Fruit fly (Drosophila melanogaster): ENCODE measurements around the gene Dred.
A peak's percentile ranks its signal among the peaks of the same experiment; 100 is the strongest.

The Dred gene

DNA sequence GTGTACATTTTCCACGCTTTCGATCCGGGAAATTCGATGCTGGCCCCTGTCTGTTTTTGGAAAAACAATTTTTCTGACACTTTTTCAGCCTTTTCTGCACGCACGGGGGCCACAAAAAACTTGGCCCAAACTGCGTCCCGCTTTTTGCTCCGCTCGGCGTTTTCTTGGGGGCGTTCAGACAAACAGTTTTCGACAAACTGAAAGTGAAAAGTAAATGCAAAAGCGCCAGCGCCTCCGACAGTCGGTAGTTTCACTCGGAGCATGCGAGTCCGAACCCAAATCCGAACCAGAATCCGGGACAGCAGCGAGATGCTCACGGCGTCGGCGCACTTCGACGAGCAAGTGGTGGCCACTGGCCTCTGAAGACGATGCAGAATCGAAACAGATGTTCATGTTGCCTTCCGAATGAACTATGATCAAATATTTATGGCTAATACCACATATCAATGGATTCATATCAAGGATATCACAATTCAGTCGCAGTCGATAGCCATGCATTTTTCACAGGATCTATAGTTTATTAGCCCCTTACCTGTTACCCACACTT is 40.4 kb upstream of the Dred start, which contains the start of gene Shal:
TSS of gene Shal (minus strand) at position 200 of the 547 bp plus-strand sequence.
- TF ChIP-seq fru (GFP tag; optimal IDR thresholded peaks at IDR 0.05) (no peak), ey (GFP tag; optimal IDR thresholded peaks at IDR 0.05) (no peak), rgr (GFP tag; optimal IDR thresholded peaks at IDR 0.05) (no peak)

DNA sequence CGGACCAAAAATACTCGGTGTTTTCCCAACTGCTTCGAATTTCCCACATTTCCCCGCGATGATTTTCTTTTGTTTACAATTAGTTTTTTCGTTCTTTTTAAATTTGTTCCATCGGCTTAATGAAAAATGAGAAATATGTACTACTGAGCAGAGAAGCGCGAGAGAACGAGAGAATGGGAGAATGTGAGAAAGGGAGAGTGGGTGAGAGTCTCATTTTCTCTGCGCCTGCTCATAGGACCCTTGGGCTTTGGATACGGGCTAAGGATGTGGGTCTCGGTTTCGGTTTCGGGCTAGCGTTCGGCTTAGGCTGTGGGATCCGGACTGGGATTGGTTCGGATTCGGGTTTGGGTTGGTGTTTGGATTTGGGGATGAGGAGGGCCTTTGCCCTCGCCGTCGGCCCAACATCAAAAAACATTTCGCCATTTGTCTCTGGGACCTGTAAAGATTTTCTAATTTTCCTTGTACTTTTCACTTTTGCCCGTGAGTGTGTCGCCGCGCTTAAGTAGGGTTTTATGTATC is 36.8 kb upstream of the Dred start:
- TF ChIP-seq brk (GFP tag; optimal IDR thresholded peaks at IDR 0.05) (no peak), Mio (GFP tag; optimal IDR thresholded peaks at IDR 0.05) (no peak), N (GFP tag; optimal IDR thresholded peaks at IDR 0.05) (no peak), Hnf4 (GFP tag; optimal IDR thresholded peaks at IDR 0.05) (no peak), Rel (GFP tag; optimal IDR thresholded peaks at IDR 0.05) (no peak), Rel (tag; optimal IDR thresholded peaks at IDR 0.05) (no peak), br (GFP tag; optimal IDR thresholded peaks at IDR 0.05) (no peak), CrebA (GFP tag; optimal IDR thresholded peaks at IDR 0.05; ENCODE audit: borderline replicate concordance) (no peak), Dfd (GFP tag; optimal IDR thresholded peaks at IDR 0.05) (no peak), dmrt93B (GFP tag; optimal IDR thresholded peaks at IDR 0.05) (no peak), ey (GFP tag; optimal IDR thresholded peaks at IDR 0.05) (no peak), h (GFP tag; optimal IDR thresholded peaks at IDR 0.05) (no peak), GATAd (GFP tag; optimal IDR thresholded peaks at IDR 0.05) (no peak), dl (GFP tag; optimal IDR thresholded peaks at IDR 0.05; ENCODE audit: insufficient read depth in 1 of 2, partially characterized antibody in 2 of 2) (no peak), lola (GFP tag; optimal IDR thresholded peaks at IDR 0.05) (no peak), foxo (GFP tag; optimal IDR thresholded peaks at IDR 0.05) (no peak), sage (GFP tag; optimal IDR thresholded peaks at IDR 0.05) (no peak), jim (GFP tag; optimal IDR thresholded peaks at IDR 0.05) (no peak), usp (GFP tag; optimal IDR thresholded peaks at IDR 0.05) (no peak), rgr (GFP tag; optimal IDR thresholded peaks at IDR 0.05) (no peak)

DNA sequence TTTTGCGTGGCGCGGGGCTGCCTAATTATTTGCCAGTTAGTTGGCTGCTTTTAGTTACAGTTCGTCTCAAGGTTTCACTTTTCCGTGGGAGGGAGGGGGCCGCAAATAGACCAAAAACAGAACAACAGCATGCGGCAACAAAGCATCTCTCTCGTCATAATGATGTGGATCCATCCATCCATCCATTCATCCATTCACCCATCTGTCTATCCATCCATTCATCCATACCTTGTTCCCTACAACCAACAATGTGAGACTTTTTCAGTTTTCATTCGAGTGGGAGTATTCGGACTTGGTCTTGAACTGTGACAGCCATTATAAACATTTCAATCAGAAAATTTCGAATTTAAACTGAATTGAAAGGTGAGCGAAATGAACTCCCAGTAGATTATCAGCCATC is 35.3 kb upstream of the Dred start:
- TF ChIP-seq sv (GFP tag; optimal IDR thresholded peaks at IDR 0.05) (no peak), Rel (GFP tag; optimal IDR thresholded peaks at IDR 0.05) (no peak), Rel (tag; optimal IDR thresholded peaks at IDR 0.05) (no peak), jim (GFP tag; optimal IDR thresholded peaks at IDR 0.05) (no peak), Abd-B (GFP tag; optimal IDR thresholded peaks at IDR 0.05) (no peak), Hr78 (GFP tag; optimal IDR thresholded peaks at IDR 0.05) (no peak), sage (GFP tag; optimal IDR thresholded peaks at IDR 0.05) (no peak)

DNA sequence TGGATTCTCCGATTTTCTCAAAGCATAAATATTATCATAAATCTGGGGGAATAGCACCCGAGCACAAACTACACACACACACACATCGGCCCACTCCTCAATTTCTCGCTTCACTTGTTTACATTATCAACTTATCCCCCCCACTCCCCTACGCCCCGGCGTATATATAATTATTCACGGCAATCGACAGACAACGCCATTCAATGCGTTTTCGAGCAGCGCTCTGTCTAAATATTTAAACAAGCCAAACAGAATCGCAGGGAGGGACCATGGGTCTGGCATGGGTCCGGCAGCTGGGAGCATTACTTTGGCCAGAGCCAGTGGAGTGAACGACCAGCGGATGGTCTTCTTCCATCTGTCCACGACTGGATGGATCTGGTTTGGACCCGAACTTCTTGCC is 31.6 kb upstream of the Dred start:
- TF ChIP-seq br (GFP tag; optimal IDR thresholded peaks at IDR 0.05), result peak; percentile 78
- TF ChIP-seq fru (GFP tag; optimal IDR thresholded peaks at IDR 0.05), result peak; percentile 59
- TF ChIP-seq HLH106 (tag; optimal IDR thresholded peaks at IDR 0.05), result peak; percentile 30
- TF ChIP-seq psq (GFP tag; optimal IDR thresholded peaks at IDR 0.05), result peak; percentile 52
- peak; percentile 39 for TF ChIP-seq Jra (GFP tag; optimal IDR thresholded peaks at IDR 0.05)
- no peak for TF ChIP-seq sage (GFP tag; optimal IDR thresholded peaks at IDR 0.05)
- TF ChIP-seq Hnf4 (GFP tag; optimal IDR thresholded peaks at IDR 0.05), result peak; percentile 82
- TF ChIP-seq GATAd (GFP tag; optimal IDR thresholded peaks at IDR 0.05), result peak; percentile 36
- peak in 1 of 2 experiments; percentile 55 for TF ChIP-seq foxo (GFP tag; optimal IDR thresholded peaks at IDR 0.05)
- TF ChIP-seq ey (GFP tag; optimal IDR thresholded peaks at IDR 0.05), result peak; percentile 28
- TF ChIP-seq Dfd (GFP tag; optimal IDR thresholded peaks at IDR 0.05), result no peak
- TF ChIP-seq Hr83 (GFP tag; optimal IDR thresholded peaks at IDR 0.05; ENCODE audit: poor library complexity, severe bottlenecking), result peak; percentile 95
- no peak for TF ChIP-seq Abd-B (GFP tag; optimal IDR thresholded peaks at IDR 0.05)
- no peak for TF ChIP-seq Vsx2 (GFP tag; optimal IDR thresholded peaks at IDR 0.05; ENCODE audit: partially characterized antibody)
- TF ChIP-seq brk (GFP tag; optimal IDR thresholded peaks at IDR 0.05), result peak; percentile 61
- TF ChIP-seq CG32264 (GFP tag; optimal IDR thresholded peaks at IDR 0.05), result no peak
- TF ChIP-seq Hr78 (GFP tag; optimal IDR thresholded peaks at IDR 0.05), result no peak
- TF ChIP-seq usp (GFP tag; optimal IDR thresholded peaks at IDR 0.05), result no peak
- TF ChIP-seq h (GFP tag; optimal IDR thresholded peaks at IDR 0.05), result peak; percentile 69
- peak; percentile 62 for TF ChIP-seq tai (GFP tag; optimal IDR thresholded peaks at IDR 0.05)
- no peak for TF ChIP-seq lola (GFP tag; optimal IDR thresholded peaks at IDR 0.05)
- TF ChIP-seq OdsH (GFP tag; optimal IDR thresholded peaks at IDR 0.05), result peak; percentile 80
- TF ChIP-seq Rel (GFP tag; optimal IDR thresholded peaks at IDR 0.05), result no peak
- TF ChIP-seq Rel (tag; optimal IDR thresholded peaks at IDR 0.05), result peak; percentile 59
- TF ChIP-seq Mio (GFP tag; optimal IDR thresholded peaks at IDR 0.05), result peak; percentile 14
- peak; percentile 36 for TF ChIP-seq dmrt93B (GFP tag; optimal IDR thresholded peaks at IDR 0.05)
- peak; percentile 85 for TF ChIP-seq rgr (GFP tag; optimal IDR thresholded peaks at IDR 0.05)

All from whole organism, wandering third instar larva.